Fruit fly (Drosophila melanogaster): ENCODE results near the gene Ugt35B1.

Gene Ugt35B1

DNA sequence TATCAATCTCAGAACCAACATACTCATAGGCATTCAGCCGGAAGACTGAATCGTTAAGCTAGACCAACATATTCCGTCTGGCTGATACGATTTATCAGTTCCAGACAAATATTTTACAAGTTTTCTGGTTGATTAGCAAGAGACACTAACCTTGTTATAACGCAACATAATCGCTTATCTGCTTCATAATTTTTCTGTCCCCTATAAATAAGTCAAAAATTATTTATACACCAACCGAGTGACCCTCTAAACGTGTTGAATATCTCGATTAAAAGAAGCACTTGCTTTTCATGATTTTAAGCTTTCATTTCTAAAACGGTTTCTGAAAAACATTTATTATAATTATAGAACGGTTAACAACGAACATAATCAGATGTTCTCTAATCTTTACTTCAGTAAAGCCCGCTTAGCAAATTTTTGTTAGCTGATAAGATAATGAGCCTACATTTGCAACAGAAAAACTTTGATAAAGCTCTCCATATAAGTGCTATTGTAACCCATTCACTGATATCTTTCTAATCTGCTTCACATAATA, 2.0 kb downstream of the Ugt35B1 start, which contains the start of gene Ugt35E2 (continued):
- TF ChIP-seq cato (GFP tag; optimal IDR thresholded peaks at IDR 0.05; ENCODE audit: borderline replicate concordance), result no peak
- TF ChIP-seq ro (GFP tag; IDR thresholded peaks at IDR 0.05), result no peak
- TF ChIP-seq bigmax (GFP tag; optimal IDR thresholded peaks at IDR 0.05), result no peak
- no peak for TF ChIP-seq Drgx (GFP tag; IDR thresholded peaks at IDR 0.05)
- TF ChIP-seq knrl (GFP tag; IDR thresholded peaks at IDR 0.05; ENCODE audit: partially characterized antibody), result no peak
- TF ChIP-seq Rx (GFP tag; IDR thresholded peaks at IDR 0.05), result no peak
- TF ChIP-seq exex (tag; optimal IDR thresholded peaks at IDR 0.05), result peak; percentile 91

DNA sequence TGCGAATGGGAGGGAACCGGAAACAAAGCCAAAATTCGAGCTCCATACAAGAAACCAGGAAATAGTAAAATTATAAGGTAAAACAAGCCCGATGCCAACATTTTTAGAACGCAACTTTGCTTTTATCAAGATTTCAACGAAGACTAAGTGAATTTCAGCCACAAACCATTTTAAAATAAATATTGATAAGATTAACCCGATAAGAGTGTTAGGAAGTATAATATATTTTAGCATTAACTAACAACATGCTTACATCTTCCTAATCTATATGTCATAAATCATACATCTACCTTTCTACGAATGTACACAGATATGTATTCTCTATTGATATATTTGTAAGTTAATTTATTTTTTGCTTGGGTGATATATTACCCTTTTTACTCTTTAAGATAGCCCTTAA, 4.1 kb downstream of the Ugt35B1 start, which contains the start of gene Ugt35E1:
Ugt35E1 (minus strand) TSS at position 101 of the 400 bp plus-strand sequence.
- no peak for TF ChIP-seq Hey (tag; optimal IDR thresholded peaks at IDR 0.05)
- TF ChIP-seq exex (tag; optimal IDR thresholded peaks at IDR 0.05), result peak; percentile 52
- no peak for TF ChIP-seq ham (GFP tag; IDR thresholded peaks at IDR 0.05)
- no peak for TF ChIP-seq ssp (GFP tag; IDR thresholded peaks at IDR 0.05)
- no peak for TF ChIP-seq danr (GFP tag; IDR thresholded peaks at IDR 0.05)

DNA sequence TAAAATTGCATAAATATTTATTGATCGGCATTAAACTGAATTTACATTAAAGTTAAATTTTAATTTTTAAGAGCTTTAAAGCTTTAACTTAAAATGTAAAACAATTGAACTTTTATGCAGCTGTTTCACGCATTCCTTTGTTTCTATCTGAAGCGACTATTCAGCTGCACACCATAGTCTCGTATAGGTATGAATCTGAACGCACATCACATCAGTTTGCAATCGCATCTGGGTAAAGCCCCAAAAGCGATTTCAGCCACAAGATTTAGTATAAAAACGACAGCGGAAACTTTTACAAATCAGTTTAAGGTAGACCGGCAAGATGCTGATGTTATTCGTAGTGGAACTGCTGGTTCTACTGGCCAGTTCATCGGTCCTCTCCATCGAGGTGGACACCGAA, 9.1 kb downstream of the Ugt35B1 start, which contains the start of gene CG4757:
CG4757 (plus strand) TSS at position 301 of the 400 bp plus-strand sequence.
- TF ChIP-seq pan (optimal IDR thresholded peaks at IDR 0.05) (no peak), pan (GFP tag; optimal IDR thresholded peaks at IDR 0.05 in 1 of 2, IDR thresholded peaks at IDR 0.05 in 1 of 2) (no peak), corto (GFP tag; optimal IDR thresholded peaks at IDR 0.05) (no peak), wor (GFP tag; IDR thresholded peaks at IDR 0.05) (no peak), Lim3 (GFP tag; IDR thresholded peaks at IDR 0.05) (no peak), al (GFP tag; IDR thresholded peaks at IDR 0.05) (no peak), CG18262 (tag; optimal IDR thresholded peaks at IDR 0.05) (no peak), CG2678 (tag; optimal IDR thresholded peaks at IDR 0.05) (no peak), CG8478 (optimal IDR thresholded peaks at IDR 0.05) (no peak), Antp (GFP tag; optimal IDR thresholded peaks at IDR 0.05) (no peak), gcm (GFP tag; optimal IDR thresholded peaks at IDR 0.05) (no peak), CG8089 (GFP tag; optimal IDR thresholded peaks at IDR 0.05) (no peak), CG12659 (GFP tag; optimal IDR thresholded peaks at IDR 0.05) (no peak), CG11560 (tag; IDR thresholded peaks at IDR 0.05) (no peak), Hr78 (GFP tag; optimal IDR thresholded peaks at IDR 0.05) (no peak), dysf (GFP tag; IDR thresholded peaks at IDR 0.05) (no peak), CG17385 (GFP tag; optimal IDR thresholded peaks at IDR 0.05) (no peak), Ets97D (GFP tag; optimal IDR thresholded peaks at IDR 0.05) (no peak), CG1233 (GFP tag; optimal IDR thresholded peaks at IDR 0.05) (no peak), Poxn (GFP tag; IDR thresholded peaks at IDR 0.05) (no peak)

DNA sequence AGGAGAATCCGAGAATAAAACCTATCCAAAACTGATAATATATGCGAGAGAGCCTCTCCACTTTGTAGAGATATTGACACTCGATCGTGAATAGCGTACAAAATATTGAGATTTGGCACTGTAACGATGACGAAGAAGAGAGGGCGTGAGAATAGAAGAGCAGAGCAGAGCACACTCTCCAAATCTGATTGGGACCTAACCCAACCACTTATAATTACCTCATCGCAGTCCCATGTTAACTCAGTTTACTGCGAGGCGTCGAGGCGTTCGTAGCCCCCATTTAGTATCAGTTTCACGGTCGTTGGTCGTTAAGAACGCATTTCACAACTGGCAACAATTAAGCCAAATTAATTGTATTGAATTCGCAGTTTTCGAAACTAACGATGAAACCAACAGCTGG, 13.2 kb downstream of the Ugt35B1 start, which contains the start of gene Ugt302C1:
Ugt302C1 (plus strand) TSS at position 241 of the 400 bp plus-strand sequence.
- TF ChIP-seq CG14014 (GFP tag; IDR thresholded peaks at IDR 0.05) (0 out of 2 replicates have a peak, but pooled peaks have one; percentile 40), Vsx1 (GFP tag; optimal IDR thresholded peaks at IDR 0.05) (peak; percentile 52), Ssrp (tag; optimal IDR thresholded peaks at IDR 0.05) (no peak), CG15269 (tag; optimal IDR thresholded peaks at IDR 0.05) (peak; percentile 8), z (GFP tag; IDR thresholded peaks at IDR 0.05) (peak; percentile 72; the same call in 2 of the 3 replicates), dysf (GFP tag; IDR thresholded peaks at IDR 0.05) (no peak), Rfx (GFP tag; IDR thresholded peaks at IDR 0.05) (peak; percentile 61; the same call in 1 of the 2 replicates), CG12769 (tag; optimal IDR thresholded peaks at IDR 0.05) (peak; percentile 57), ham (GFP tag; IDR thresholded peaks at IDR 0.05) (peak; percentile 33; the same call in 1 of the 2 replicates), CG42726 (GFP tag; IDR thresholded peaks at IDR 0.05; ENCODE audit: partially characterized antibody) (0 out of 2 replicates have a peak, but pooled peaks have one; percentile 11), inv (GFP tag; IDR thresholded peaks at IDR 0.05; ENCODE audit: partially characterized antibody) (peak; percentile 28; the same call in 1 of the 2 replicates), zen2 (GFP tag; IDR thresholded peaks at IDR 0.05; ENCODE audit: partially characterized antibody) (0 out of 3 replicates have a peak, but pooled peaks have one; percentile 43), YL-1 (GFP tag; optimal IDR thresholded peaks at IDR 0.05) (no peak), Bgb (GFP tag; IDR thresholded peaks at IDR 0.05; ENCODE audit: partially characterized antibody) (0 out of 2 replicates have a peak, but pooled peaks have one; percentile 65), CG16863 (GFP tag; optimal IDR thresholded peaks at IDR 0.05) (no peak), Aef1 (GFP tag; IDR thresholded peaks at IDR 0.05) (no peak), CG11456 (GFP tag; IDR thresholded peaks at IDR 0.05) (0 out of 3 replicates have a peak, but pooled peaks have one; percentile 39), HmgZ (tag; optimal IDR thresholded peaks at IDR 0.05) (peak; percentile 10)
